Worm (Caenorhabditis elegans): ENCODE data around the gene B0273.115.

DNA sequence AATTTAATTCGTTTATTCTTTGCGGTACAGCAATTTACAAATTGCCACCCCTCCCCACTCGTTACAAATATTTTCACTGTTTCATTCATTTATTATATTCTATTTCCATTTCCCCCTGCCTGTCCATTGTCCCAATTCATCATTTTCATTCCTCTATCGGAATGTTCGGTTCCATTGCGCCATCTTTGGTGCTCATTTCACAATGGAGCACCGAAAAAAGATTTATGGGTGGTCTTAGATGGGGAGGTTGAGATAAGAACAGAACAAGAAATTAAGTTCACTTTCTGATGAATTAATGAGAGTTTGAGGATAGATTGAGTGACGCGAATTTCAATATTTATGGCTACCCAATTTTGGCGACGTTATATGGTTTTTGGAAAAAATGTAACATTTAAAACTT is 1.2 kb upstream of the B0273.115 start:
- no peak for TF ChIP-seq fkh-6 (tag; optimal IDR thresholded peaks at IDR 0.05)
- TF ChIP-seq mec-3 (tag; optimal IDR thresholded peaks at IDR 0.05; ENCODE audit: borderline replicate concordance) = no peak
- TF ChIP-seq ama-1 (optimal IDR thresholded peaks at IDR 0.05) = no peak

Data from whole organism, late embryonic.